Worm (Caenorhabditis elegans) whole organism, L4/young adult: ENCODE results near the gene rbd-1.

Source experiments
- W03F9.2 ChIP-seq: fragments of 150-350 bp; optimal IDR thresholded peaks from 2 replicates; lab custom pipeline; 2014; ENCODE audit warnings: missing biosample characterization, missing genetic modification characterization
- dao-5 ChIP-seq: sonication (generic microtip); optimal IDR thresholded peaks from 2 replicates; lab custom pipeline; 2016; ENCODE audit warnings: missing genotype, missing genetic modification characterization, moderate library complexity, missing compliant biosample characterization
- him-1 ChIP-seq: sonication (generic microtip); optimal IDR thresholded peaks from 2 replicates; lab custom pipeline; 2016; ENCODE audit warnings: missing genotype, missing genetic modification reagents, missing genetic modification characterization, missing compliant biosample characterization

DNA sequence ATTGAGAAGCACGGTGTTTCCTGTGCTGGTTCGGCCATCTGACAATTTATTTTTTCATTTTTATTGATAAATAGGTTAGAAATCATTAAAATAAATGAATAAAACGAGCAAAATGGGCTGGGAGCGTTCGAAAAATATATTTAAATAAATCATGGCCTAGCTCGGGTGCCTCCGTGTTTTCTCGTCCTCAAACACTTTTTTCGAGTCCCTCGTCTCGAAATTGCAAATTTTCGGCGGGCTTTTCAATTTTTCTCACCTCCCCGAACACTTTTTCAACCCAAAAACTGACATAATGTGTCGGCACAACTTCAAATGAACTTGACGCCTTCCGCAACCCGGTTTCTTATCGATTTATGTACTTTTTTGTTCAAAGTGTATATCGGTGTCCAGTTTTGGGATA lies 40.4 kb upstream of the rbd-1 start, which contains the start of gene prmt-9:
- no peak for TF ChIP-seq W03F9.2
- TF ChIP-seq him-1 (tag; lab: Kevin White, UChicago), result no peak
- no peak for TF ChIP-seq dao-5 (tag; lab: Kevin White, UChicago)
